Worm (Caenorhabditis elegans) whole organism, L4/young adult: ENCODE data around the gene tag-180.

ENCODE experiments used
- dao-5 ChIP-seq: sonication (generic microtip); optimal IDR thresholded peaks from 2 replicates; lab custom pipeline; 2016; ENCODE audit warnings: missing genotype, missing genetic modification characterization, moderate library complexity, missing compliant biosample characterization
- him-1 ChIP-seq: sonication (generic microtip); optimal IDR thresholded peaks from 2 replicates; lab custom pipeline; 2016; ENCODE audit warnings: missing genotype, missing genetic modification reagents, missing genetic modification characterization, missing compliant biosample characterization

ce11 chrII:11283013-11283412, 46.2 kb downstream of the tag-180 start:
- no peak for TF ChIP-seq him-1 (tag; lab: Kevin White, UChicago)
- no peak for TF ChIP-seq dao-5 (tag; lab: Kevin White, UChicago)
